Fruit fly (Drosophila melanogaster): Measurements from ENCODE around the gene HDAC11.
A peak's percentile ranks its signal among the peaks of the same experiment; 100 is the strongest.

The HDAC11 gene

DNA sequence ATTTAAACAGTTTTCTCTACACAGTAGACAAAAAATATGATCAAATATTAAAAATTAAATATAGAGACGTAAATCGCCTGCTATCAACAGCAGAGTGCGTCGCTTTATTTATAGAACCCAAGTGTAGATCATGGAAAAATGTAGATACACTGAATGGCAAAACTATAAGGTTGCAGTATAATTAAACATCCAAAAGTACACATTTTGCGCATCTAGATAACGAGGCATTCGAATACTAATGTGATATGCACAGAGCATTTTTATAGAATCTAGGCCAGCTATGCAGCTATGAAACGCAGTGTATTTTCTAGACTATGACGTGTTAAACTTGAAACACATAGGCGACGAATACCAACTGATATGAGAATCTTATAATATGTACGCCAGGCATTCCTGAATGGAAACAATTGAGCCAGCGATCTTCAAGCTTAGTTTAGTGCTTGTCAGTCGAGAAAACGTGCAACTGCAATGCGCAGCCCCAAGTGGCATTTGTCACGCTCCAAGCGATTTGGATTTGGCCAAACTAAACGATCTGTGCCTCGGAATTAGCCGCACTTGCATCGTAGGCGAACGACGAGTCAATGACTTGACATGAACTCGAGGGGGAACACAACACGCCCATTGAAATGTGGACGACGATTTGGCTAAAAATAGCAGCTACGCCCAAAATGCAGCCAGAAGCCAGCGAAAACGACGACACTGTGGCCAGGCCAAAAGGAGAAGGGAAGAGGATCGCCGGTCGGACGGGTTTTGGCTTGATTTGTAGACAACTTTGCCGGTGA, 45.0 kb downstream of the HDAC11 start (continued):
- TF ChIP-seq Poxn (GFP tag; IDR thresholded peaks at IDR 0.05) (peak; percentile 60; the same call in 1 of the 2 replicates), pan (optimal IDR thresholded peaks at IDR 0.05) (no peak), pan (GFP tag; optimal IDR thresholded peaks at IDR 0.05 in 1 of 2, IDR thresholded peaks at IDR 0.05 in 1 of 2) (peak in 1 of 2 experiments; percentile 93), Hey (tag; optimal IDR thresholded peaks at IDR 0.05) (peak; percentile 59), CG12744 (GFP tag; optimal IDR thresholded peaks at IDR 0.05) (peak; percentile 82), CG10979 (tag; optimal IDR thresholded peaks at IDR 0.05) (peak; percentile 70), jumu (GFP tag; optimal IDR thresholded peaks at IDR 0.05) (peak; percentile 77), tgo (GFP tag; IDR thresholded peaks at IDR 0.05) (peak; percentile 83), Fer3 (tag; optimal IDR thresholded peaks at IDR 0.05) (peak; percentile 90), eyg (GFP tag; optimal IDR thresholded peaks at IDR 0.05) (peak; percentile 64), CG2199 (GFP tag; IDR thresholded peaks at IDR 0.05) (peak; percentile 77; the same call in 2 of the 3 replicates), TFAM (GFP tag; optimal IDR thresholded peaks at IDR 0.05) (peak; percentile 41), gcm (GFP tag; optimal IDR thresholded peaks at IDR 0.05) (peak; percentile 82), Lim3 (GFP tag; IDR thresholded peaks at IDR 0.05) (peak; percentile 47; the same call in 1 of the 2 replicates), MTF-1 (GFP tag; optimal IDR thresholded peaks at IDR 0.05; ENCODE audit: borderline replicate concordance) (peak; percentile 78), Drgx (GFP tag; IDR thresholded peaks at IDR 0.05) (peak; percentile 95), H2.0 (GFP tag; IDR thresholded peaks at IDR 0.05) (peak; percentile 88), CG5245 (GFP tag; optimal IDR thresholded peaks at IDR 0.05) (peak; percentile 87), lmd (GFP tag; IDR thresholded peaks at IDR 0.05) (peak; percentile 92), CG3726 (GFP tag; IDR thresholded peaks at IDR 0.05) (peak; percentile 53; the same call in 1 of the 3 replicates), CG10431 (GFP tag; optimal IDR thresholded peaks at IDR 0.05) (peak; percentile 54), CG7987 (GFP tag; optimal IDR thresholded peaks at IDR 0.05) (peak; percentile 82), Dip2 (GFP tag; IDR thresholded peaks at IDR 0.05) (peak; percentile 47; the same call in 1 of the 2 replicates), nmo (GFP tag; optimal IDR thresholded peaks at IDR 0.05) (peak; percentile 88), CG17359 (tag; optimal IDR thresholded peaks at IDR 0.05) (peak; percentile 93), Tbp (GFP tag; optimal IDR thresholded peaks at IDR 0.05) (no peak), lola (GFP tag; optimal IDR thresholded peaks at IDR 0.05) (peak in 1 of 3 experiments; percentile 38), CG6813 (GFP tag; optimal IDR thresholded peaks at IDR 0.05) (peak; percentile 90), bbx (GFP tag; IDR thresholded peaks at IDR 0.05; ENCODE audit: partially characterized antibody) (no peak), CG18619 (GFP tag; optimal IDR thresholded peaks at IDR 0.05) (peak; percentile 86), E2f2 (GFP tag; IDR thresholded peaks at IDR 0.05) (peak; percentile 66), CG7839 (tag; optimal IDR thresholded peaks at IDR 0.05) (peak; percentile 92), CG2875 (GFP tag; optimal IDR thresholded peaks at IDR 0.05) (peak; percentile 77), Trl (optimal IDR thresholded peaks at IDR 0.05) (no peak), Trl (GFP tag; optimal IDR thresholded peaks at IDR 0.05) (peak; percentile 74), CG13894 (tag; optimal IDR thresholded peaks at IDR 0.05) (peak; percentile 79), pnt (GFP tag; optimal IDR thresholded peaks at IDR 0.05) (peak; percentile 70), Kr (GFP tag; optimal IDR thresholded peaks at IDR 0.05) (no peak), stwl (tag; optimal IDR thresholded peaks at IDR 0.05) (no peak), Xrp1 (GFP tag; IDR thresholded peaks at IDR 0.05) (peak; percentile 90), bcd (GFP tag; optimal IDR thresholded peaks at IDR 0.05) (peak; percentile 82), CG12104 (GFP tag; optimal IDR thresholded peaks at IDR 0.05) (peak; percentile 76), gt (GFP tag; IDR thresholded peaks at IDR 0.05) (no peak), p53 (GFP tag; optimal IDR thresholded peaks at IDR 0.05) (no peak), disco-r (GFP tag; optimal IDR thresholded peaks at IDR 0.05) (peak; percentile 54), mld (GFP tag; IDR thresholded peaks at IDR 0.05; ENCODE audit: partially characterized antibody) (0 out of 3 replicates have a peak, but pooled peaks have one; percentile 20), CG11504 (tag; optimal IDR thresholded peaks at IDR 0.05) (peak; percentile 91), ssp (GFP tag; IDR thresholded peaks at IDR 0.05) (peak; percentile 70), Hr78 (GFP tag; optimal IDR thresholded peaks at IDR 0.05) (peak in 1 of 2 experiments; percentile 63)
